Fruit fly (Drosophila melanogaster): ENCODE data around the gene CG6712.

The CG6712 gene

DNA sequence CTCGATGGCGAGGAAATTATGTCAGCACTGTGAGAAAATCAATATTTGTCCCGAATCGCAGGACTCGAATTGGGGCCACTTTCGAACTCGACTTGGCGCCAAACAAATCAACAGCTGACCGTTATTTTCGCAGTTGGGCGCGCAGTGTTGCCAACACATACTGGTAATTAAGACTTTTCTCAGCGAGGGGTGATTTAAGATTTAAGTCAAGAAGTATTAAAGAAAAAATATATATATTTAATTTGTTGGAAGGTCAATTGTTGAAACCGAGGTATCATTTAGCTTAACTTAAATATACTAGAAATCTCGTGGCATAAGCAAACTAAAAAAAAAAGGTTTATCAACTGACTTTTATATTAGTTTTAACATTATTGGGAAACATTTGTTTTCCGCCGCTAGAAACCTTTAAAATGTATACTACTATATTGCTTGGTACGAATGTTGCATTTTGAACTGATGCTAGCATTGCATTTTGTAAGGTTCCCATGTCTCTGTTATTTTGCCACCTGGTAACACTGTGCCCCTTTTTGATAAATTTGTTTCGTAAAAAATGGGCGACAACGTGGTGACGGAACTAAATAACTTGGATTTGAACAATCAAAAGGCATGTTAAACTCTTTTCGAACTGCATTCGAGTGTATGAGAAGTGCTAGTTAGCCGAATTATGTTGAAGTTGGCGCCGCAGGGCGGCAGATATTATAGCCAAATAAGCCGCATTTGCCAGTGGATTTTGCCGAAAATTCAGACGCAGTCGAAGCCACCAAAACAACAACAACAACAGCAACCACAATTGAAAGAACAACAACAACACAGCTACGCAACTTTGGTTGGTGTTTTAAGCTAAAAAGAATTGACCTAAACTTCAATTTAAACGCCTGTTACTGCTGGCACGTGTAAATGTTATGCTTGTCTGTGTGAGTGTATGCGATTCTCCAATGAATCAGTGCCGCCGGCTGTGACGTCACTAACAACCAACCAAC is 7.2 kb upstream of the CG6712 start, which contains the start of the genes Patsas and ThrRS (continued):
- TF ChIP-seq CG33557 (GFP tag; optimal IDR thresholded peaks at IDR 0.05) = peak; percentile 75
- peak; percentile 76 for TF ChIP-seq CG11456 (GFP tag; IDR thresholded peaks at IDR 0.05)
- peak; percentile 90 for TF ChIP-seq CG3847 (GFP tag; IDR thresholded peaks at IDR 0.05)
- TF ChIP-seq ken (GFP tag; IDR thresholded peaks at IDR 0.05) = peak; percentile 80; the same call in 2 of the 3 replicates
- peak; percentile 80 for TF ChIP-seq CG2889 (GFP tag; IDR thresholded peaks at IDR 0.05)
- peak; percentile 62; the same call in 1 of the 2 replicates for TF ChIP-seq CG17612 (GFP tag; IDR thresholded peaks at IDR 0.05)
- no peak for TF ChIP-seq ftz-f1 (GFP tag; optimal IDR thresholded peaks at IDR 0.05)
- peak; percentile 93 for TF ChIP-seq CG12659 (GFP tag; optimal IDR thresholded peaks at IDR 0.05)
- TF ChIP-seq CG9727 (GFP tag; optimal IDR thresholded peaks at IDR 0.05) = peak; percentile 82
- TF ChIP-seq CG11723 (GFP tag; optimal IDR thresholded peaks at IDR 0.05) = peak; percentile 63
- peak; percentile 69 for TF ChIP-seq Bteb2 (GFP tag; optimal IDR thresholded peaks at IDR 0.05)
- TF ChIP-seq gce (GFP tag; IDR thresholded peaks at IDR 0.05) = peak; percentile 54; the same call in 2 of the 3 replicates
- peak; percentile 61 for TF ChIP-seq emc (GFP tag; optimal IDR thresholded peaks at IDR 0.05)
- peak; percentile 17 for TF ChIP-seq CTCF (GFP tag; optimal IDR thresholded peaks at IDR 0.05)
- no peak for TF ChIP-seq z (GFP tag; IDR thresholded peaks at IDR 0.05)
- TF ChIP-seq esg (GFP tag; conservative IDR thresholded peaks at IDR 0.05) = peak; percentile 86
- peak; percentile 20 for TF ChIP-seq CG7987 (GFP tag; optimal IDR thresholded peaks at IDR 0.05)
- TF ChIP-seq psq (GFP tag; optimal IDR thresholded peaks at IDR 0.05) = peak; percentile 69
- peak; percentile 73 for TF ChIP-seq Six4 (GFP tag; optimal IDR thresholded peaks at IDR 0.05)
- peak; percentile 44; the same call in 1 of the 2 replicates for TF ChIP-seq Lim3 (GFP tag; IDR thresholded peaks at IDR 0.05)
- TF ChIP-seq Mes4 (GFP tag; optimal IDR thresholded peaks at IDR 0.05) = peak; percentile 52
- peak; percentile 52 for TF ChIP-seq HmgZ (tag; optimal IDR thresholded peaks at IDR 0.05)
- TF ChIP-seq Atf-2 (GFP tag; optimal IDR thresholded peaks at IDR 0.05) = no peak
- TF ChIP-seq usp (GFP tag; optimal IDR thresholded peaks at IDR 0.05) = no peak
- peak; percentile 43 for TF ChIP-seq CG6765 (GFP tag; optimal IDR thresholded peaks at IDR 0.05)
- peak; percentile 61 for TF ChIP-seq sd (tag; optimal IDR thresholded peaks at IDR 0.05)
- TF ChIP-seq Doc3 (GFP tag; IDR thresholded peaks at IDR 0.05; ENCODE audit: partially characterized antibody) = no peak; the same call in 2 of the 3 replicates
- peak; percentile 94 for TF ChIP-seq Med (GFP tag)
- peak; percentile 81 for TF ChIP-seq klu (GFP tag; IDR thresholded peaks at IDR 0.05)
- TF ChIP-seq CG8290 (GFP tag; optimal IDR thresholded peaks at IDR 0.05) = peak; percentile 78
- no peak for TF ChIP-seq CG8290 (tag; optimal IDR thresholded peaks at IDR 0.05)
- TF ChIP-seq Dbx (GFP tag; IDR thresholded peaks at IDR 0.05) = peak; percentile 84
- peak; percentile 42 for TF ChIP-seq p53 (GFP tag; optimal IDR thresholded peaks at IDR 0.05)
- TF ChIP-seq Max (GFP tag; optimal IDR thresholded peaks at IDR 0.05) = peak; percentile 82
- no peak for TF ChIP-seq Hr78 (GFP tag; optimal IDR thresholded peaks at IDR 0.05)
- TF ChIP-seq zf30C (GFP tag; optimal IDR thresholded peaks at IDR 0.05) = no peak
- peak; percentile 69 for TF ChIP-seq CG8944 (GFP tag; optimal IDR thresholded peaks at IDR 0.05)
- TF ChIP-seq CG9876 (GFP tag; optimal IDR thresholded peaks at IDR 0.05) = peak; percentile 72
- no peak for TF ChIP-seq ham (GFP tag; IDR thresholded peaks at IDR 0.05)
- TF ChIP-seq gsb-n (tag; optimal IDR thresholded peaks at IDR 0.05) = peak; percentile 85
- TF ChIP-seq btn (GFP tag; optimal IDR thresholded peaks at IDR 0.05) = no peak
- TF ChIP-seq CG8478 (optimal IDR thresholded peaks at IDR 0.05) = no peak
- TF ChIP-seq CG11398 (GFP tag; optimal IDR thresholded peaks at IDR 0.05) = no peak
- TF ChIP-seq CG10147 (GFP tag; optimal IDR thresholded peaks at IDR 0.05) = peak; percentile 90
- TF ChIP-seq CG32772 (GFP tag; IDR thresholded peaks at IDR 0.05) = peak; percentile 83
- TF ChIP-seq chif (GFP tag; optimal IDR thresholded peaks at IDR 0.05) = peak; percentile 45 to 77
- peak; percentile 34; the same call in 1 of the 2 replicates for TF ChIP-seq MBD-R2 (GFP tag; IDR thresholded peaks at IDR 0.05)
- peak; percentile 9 for TF ChIP-seq CG31365 (tag; optimal IDR thresholded peaks at IDR 0.05)
- TF ChIP-seq CG6854 (GFP tag; optimal IDR thresholded peaks at IDR 0.05) = peak; percentile 51
- peak; percentile 87 for TF ChIP-seq PHDP (tag; optimal IDR thresholded peaks at IDR 0.05)

All from whole organism, embryonic.